Worm (Caenorhabditis elegans) whole organism, mixed stage, embryonic: Measurements from ENCODE around the gene amx-1.

Source experiments
- M03D4.4 ChIP-seq: sonication (generic microtip); optimal IDR thresholded peaks from 2 replicates; lab custom pipeline; 2017; ENCODE audit warnings: mild to moderate bottlenecking, missing genetic modification characterization, missing compliant biosample characterization
- bed-3 ChIP-seq: fragments of 200-800 bp; sonication (Bioruptor generic); optimal IDR thresholded peaks from 3 replicates; lab custom pipeline; 2018; ENCODE audit warnings: mild to moderate bottlenecking, missing genetic modification characterization, moderate library complexity, missing compliant biosample characterization
- blmp-1 ChIP-seq: fragments of 150-350 bp; optimal IDR thresholded peaks from 2 replicates; lab custom pipeline; 2014; ENCODE audit warnings: missing biosample characterization, missing genetic modification characterization
- ceh-39 ChIP-seq: fragments of 150-350 bp; optimal IDR thresholded peaks from 2 replicates; lab custom pipeline; 2014; ENCODE audit warnings: missing biosample characterization, missing genetic modification characterization
- ceh-43 ChIP-seq: fragments of 200-800 bp; sonication (Bioruptor generic); optimal IDR thresholded peaks from 2 replicates; lab custom pipeline; 2018; ENCODE audit warnings: mild to moderate bottlenecking, missing genetic modification characterization, moderate library complexity, missing compliant biosample characterization
- ceh-83 ChIP-seq: fragments of 200-800 bp; sonication (Bioruptor generic); optimal IDR thresholded peaks from 2 replicates; lab custom pipeline; 2018; ENCODE audit warnings: mild to moderate bottlenecking, missing genetic modification characterization, missing compliant biosample characterization
- ces-1 ChIP-seq: fragments of 150-350 bp; optimal IDR thresholded peaks from 2 replicates; lab custom pipeline; 2014; ENCODE audit warnings: missing biosample characterization, missing genetic modification reagents, missing genetic modification characterization
- cnd-1 ChIP-seq: fragments of 200-800 bp; sonication (Bioruptor generic); optimal IDR thresholded peaks from 2 replicates; lab custom pipeline; 2018; ENCODE audit warnings: mild to moderate bottlenecking, missing genetic modification characterization, missing compliant biosample characterization
- drap-1 ChIP-seq: fragments of 200-800 bp; sonication (Bioruptor generic); optimal IDR thresholded peaks from 3 replicates; lab custom pipeline; 2018; ENCODE audit warnings: mild to moderate bottlenecking, missing genetic modification characterization, missing compliant biosample characterization
- elt-1 ChIP-seq: sonication (generic microtip); optimal IDR thresholded peaks from 2 replicates; lab custom pipeline; 2017; ENCODE audit warnings: missing genetic modification characterization, mild to moderate bottlenecking, missing compliant biosample characterization, antibody characterized with exemption, moderate library complexity, borderline replicate concordance; ENCODE audit not compliant: insufficient read depth
- elt-3 ChIP-seq: fragments of 150-350 bp; optimal IDR thresholded peaks from 2 replicates; lab custom pipeline; 2014; ENCODE audit warnings: missing biosample characterization, missing genetic modification characterization
- flh-1 ChIP-seq: fragments of 200-800 bp; sonication (Bioruptor generic); optimal IDR thresholded peaks from 2 replicates; lab custom pipeline; 2018; ENCODE audit warnings: mild to moderate bottlenecking, missing genetic modification characterization, moderate library complexity, missing compliant biosample characterization
- ham-2 ChIP-seq: fragments of 200-800 bp; sonication (Bioruptor generic); optimal IDR thresholded peaks from 2 replicates; lab custom pipeline; 2018; ENCODE audit warnings: mild to moderate bottlenecking, missing genetic modification characterization, missing compliant biosample characterization
- hlh-1 ChIP-seq: fragments of 150-350 bp; optimal IDR thresholded peaks from 2 replicates; lab custom pipeline; 2014; ENCODE audit warnings: missing biosample characterization, missing genetic modification reagents, missing genetic modification characterization
- lin-13 ChIP-seq: fragments of 150-350 bp; optimal IDR thresholded peaks from 2 replicates; lab custom pipeline; 2014; ENCODE audit warnings: missing biosample characterization, missing genetic modification characterization
- lin-32 ChIP-seq: fragments of 200-800 bp; sonication (Bioruptor generic); optimal IDR thresholded peaks from 2 replicates; lab custom pipeline; 2018; ENCODE audit warnings: mild to moderate bottlenecking, missing genetic modification characterization, missing compliant biosample characterization
- lsy-2 ChIP-seq: fragments of 150-350 bp; optimal IDR thresholded peaks from 2 replicates; lab custom pipeline; 2014; ENCODE audit warnings: missing biosample characterization, missing genetic modification characterization
- mab-5 ChIP-seq: fragments of 150-350 bp; optimal IDR thresholded peaks from 2 replicates; lab custom pipeline; 2014; ENCODE audit warnings: missing biosample characterization, missing genetic modification characterization
- mep-1 ChIP-seq: fragments of 150-350 bp; optimal IDR thresholded peaks from 2 replicates; lab custom pipeline; 2017; ENCODE audit warnings: missing biosample characterization, missing genetic modification reagents, missing genetic modification characterization, inconsistent platforms
- mls-2 ChIP-seq: sonication (generic microtip); optimal IDR thresholded peaks from 2 replicates; lab custom pipeline; 2016; ENCODE audit warnings: mild to moderate bottlenecking, missing genetic modification characterization, moderate library complexity, missing compliant biosample characterization
- nhr-12 ChIP-seq: fragments of 150-350 bp; optimal IDR thresholded peaks from 2 replicates; lab custom pipeline; 2014; ENCODE audit warnings: missing biosample characterization, missing genetic modification characterization
- nhr-2 ChIP-seq: fragments of 150-350 bp; optimal IDR thresholded peaks from 2 replicates; lab custom pipeline; 2014; ENCODE audit warnings: missing biosample characterization, missing genetic modification characterization
- nhr-237 ChIP-seq: fragments of 150-350 bp; optimal IDR thresholded peaks from 2 replicates; lab custom pipeline; 2014; ENCODE audit warnings: missing biosample characterization, missing genetic modification characterization
- nhr-28 ChIP-seq: fragments of 150-350 bp; optimal IDR thresholded peaks from 2 replicates; lab custom pipeline; 2014; ENCODE audit warnings: missing biosample characterization, missing genetic modification characterization
- nhr-76 ChIP-seq: sonication (generic microtip); optimal IDR thresholded peaks from 2 replicates; lab custom pipeline; 2017; ENCODE audit warnings: missing biosample characterization, missing genetic modification characterization
- pha-4 ChIP-seq: fragments of 150-350 bp; optimal IDR thresholded peaks from 2 replicates; lab custom pipeline; 2018; ENCODE audit warnings: missing biosample characterization, missing genetic modification reagents, missing genetic modification characterization
- sem-2 ChIP-seq: fragments of 200-800 bp; sonication (Bioruptor generic); optimal IDR thresholded peaks from 2 replicates; lab custom pipeline; 2018; ENCODE audit warnings: mild to moderate bottlenecking, missing genetic modification characterization, missing compliant biosample characterization
- snpc-4 ChIP-seq: fragments of 150-350 bp; optimal IDR thresholded peaks from 2 replicates; lab custom pipeline; 2014; ENCODE audit warnings: missing biosample characterization, missing genetic modification characterization
- sptf-1 ChIP-seq: sonication (generic microtip); optimal IDR thresholded peaks from 2 replicates; lab custom pipeline; 2017; ENCODE audit warnings: mild to moderate bottlenecking, missing genetic modification characterization, moderate library complexity, missing compliant biosample characterization
- tbx-8 ChIP-seq: fragments of 200-800 bp; sonication (Bioruptor generic); optimal IDR thresholded peaks from 2 replicates; lab custom pipeline; 2018; ENCODE audit warnings: mild to moderate bottlenecking, missing genetic modification characterization, moderate library complexity, missing compliant biosample characterization
- unc-120 ChIP-seq: sonication (generic microtip); optimal IDR thresholded peaks from 2 replicates; lab custom pipeline; 2017; ENCODE audit warnings: missing genetic modification characterization, missing compliant biosample characterization; ENCODE audit not compliant: poor library complexity, severe bottlenecking
- unc-39 ChIP-seq: fragments of 150-350 bp; optimal IDR thresholded peaks from 2 replicates; lab custom pipeline; 2014; ENCODE audit warnings: missing biosample characterization, missing genetic modification characterization
- unc-62 ChIP-seq: fragments of 150-350 bp; optimal IDR thresholded peaks from 2 replicates; lab custom pipeline; 2014; ENCODE audit warnings: missing biosample characterization, missing genetic modification reagents, missing genetic modification characterization
- zip-8 ChIP-seq: fragments of 150-350 bp; optimal IDR thresholded peaks from 2 replicates; lab custom pipeline; 2014; ENCODE audit warnings: missing biosample characterization, missing genetic modification characterization
- ztf-11 ChIP-seq: fragments of 150-350 bp; optimal IDR thresholded peaks from 2 replicates; lab custom pipeline; 2014; ENCODE audit warnings: missing biosample characterization, missing genetic modification characterization

The amx-1 gene

ce11 chrIII:3783914-3784313 is 38.3 kb upstream of the amx-1 start:
- TF ChIP-seq bed-3 (GFP tag; lab: Kevin White, UChicago) (no peak), zip-8 (no peak), unc-62 (GFP tag; lab: Kevin White, UChicago) (peak; percentile 5), nhr-2 (tag; lab: Kevin White, UChicago) (no peak), sem-2 (GFP tag; lab: Kevin White, UChicago) (no peak), flh-1 (GFP tag; lab: Kevin White, UChicago) (no peak)

- no peak for TF ChIP-seq ceh-43
- no peak for TF ChIP-seq unc-120 (tag; lab: Kevin White, UChicago)
- TF ChIP-seq bed-3 (GFP tag; lab: Kevin White, UChicago) = no peak
- TF ChIP-seq blmp-1 = no peak
- TF ChIP-seq hlh-1 (tag; lab: Kevin White, UChicago) = no peak
- no peak for TF ChIP-seq lsy-2 (tag; lab: Kevin White, UChicago)
- TF ChIP-seq mep-1 (tag; lab: Kevin White, UChicago) = no peak
- TF ChIP-seq unc-39 (tag; lab: Kevin White, UChicago) = no peak
- no peak for TF ChIP-seq ces-1 (GFP tag; lab: Kevin White, UChicago)
- TF ChIP-seq unc-62 (GFP tag; lab: Kevin White, UChicago) = no peak
- TF ChIP-seq drap-1 (GFP tag; lab: Kevin White, UChicago) = no peak
- no peak for TF ChIP-seq mab-5 (tag; lab: Kevin White, UChicago)
- no peak for TF ChIP-seq elt-3 (tag; lab: Kevin White, UChicago)
- no peak for TF ChIP-seq zip-8
- TF ChIP-seq nhr-237 (tag; lab: Kevin White, UChicago) = no peak
- TF ChIP-seq nhr-76 (tag; lab: Kevin White, UChicago) = no peak
- no peak for TF ChIP-seq cnd-1 (tag; lab: Kevin White, UChicago)
- no peak for TF ChIP-seq lin-32
- TF ChIP-seq nhr-12 (tag; lab: Kevin White, UChicago) = no peak
- no peak for TF ChIP-seq nhr-28
Measured at ce11 chrIII:3785094-3785493, 37.1 kb upstream of the amx-1 start.

ce11 chrIII:3786427-3786935 is 35.7 kb upstream of the amx-1 start, which contains the start of gene acy-3:
Gene acy-3 (minus strand): TSS chrIII:3786477.
- TF ChIP-seq sem-2 (GFP tag; lab: Kevin White, UChicago) (no peak), mep-1 (tag; lab: Kevin White, UChicago) (no peak), ham-2 (GFP tag; lab: Kevin White, UChicago) (peak; percentile 64), bed-3 (GFP tag; lab: Kevin White, UChicago) (no peak), unc-120 (tag; lab: Kevin White, UChicago) (peak; percentile 81), ceh-39 (no peak), lin-13 (no peak), ceh-43 (no peak), unc-62 (GFP tag; lab: Kevin White, UChicago) (peak; percentile 70), nhr-76 (tag; lab: Kevin White, UChicago) (no peak), hlh-1 (tag; lab: Kevin White, UChicago) (peak; percentile 57), mls-2 (no peak), snpc-4 (no peak), lin-32 (no peak), nhr-237 (tag; lab: Kevin White, UChicago) (no peak), nhr-28 (no peak), elt-1 (tag; lab: Kevin White, UChicago) (no peak), M03D4.4 (tag; lab: Kevin White, UChicago) (peak; percentile 9), zip-8 (no peak)

ce11 chrIII:3789688-3790371 is 32.4 kb upstream of the amx-1 start:
- TF ChIP-seq mab-5 (tag; lab: Kevin White, UChicago) (no peak), blmp-1 (no peak), nhr-76 (tag; lab: Kevin White, UChicago) (no peak), elt-3 (tag; lab: Kevin White, UChicago) (peak; percentile 25), sptf-1 (tag; lab: Kevin White, UChicago) (no peak), elt-1 (tag; lab: Kevin White, UChicago) (no peak), drap-1 (GFP tag; lab: Kevin White, UChicago) (no peak), unc-62 (GFP tag; lab: Kevin White, UChicago) (no peak), lin-13 (no peak), lin-32 (no peak), nhr-12 (tag; lab: Kevin White, UChicago) (no peak), ceh-39 (no peak), ztf-11 (no peak), M03D4.4 (tag; lab: Kevin White, UChicago) (no peak), bed-3 (GFP tag; lab: Kevin White, UChicago) (no peak), ham-2 (GFP tag; lab: Kevin White, UChicago) (no peak), zip-8 (no peak), unc-39 (tag; lab: Kevin White, UChicago) (peak; percentile 11), nhr-28 (no peak), snpc-4 (no peak), sem-2 (GFP tag; lab: Kevin White, UChicago) (no peak), ceh-83 (GFP tag; lab: Kevin White, UChicago) (peak; percentile 20), cnd-1 (tag; lab: Kevin White, UChicago) (no peak), unc-120 (tag; lab: Kevin White, UChicago) (no peak), mep-1 (tag; lab: Kevin White, UChicago) (no peak), hlh-1 (tag; lab: Kevin White, UChicago) (no peak), tbx-8 (GFP tag; lab: Kevin White, UChicago) (no peak), ceh-43 (peak; percentile 65), flh-1 (GFP tag; lab: Kevin White, UChicago) (no peak), nhr-2 (tag; lab: Kevin White, UChicago) (no peak), nhr-237 (tag; lab: Kevin White, UChicago) (no peak), pha-4 (no peak), lsy-2 (tag; lab: Kevin White, UChicago) (no peak), mls-2 (peak; percentile 24), ces-1 (GFP tag; lab: Kevin White, UChicago) (peak; percentile 99)
- TF ChIP-seq, all 35 proteins: peak for 6
